Worm (Caenorhabditis elegans) whole organism, L3 larva: ENCODE results near the gene mcp-1.

Experiments
- R02D3.7 ChIP-seq: fragments of 150-350 bp; optimal IDR thresholded peaks from 2 replicates; lab custom pipeline; 2014; ENCODE audit warnings: missing biosample characterization, missing genetic modification characterization
- ama-1 ChIP-seq: fragments of 150-350 bp; optimal IDR thresholded peaks from 2 replicates; lab custom pipeline; 2018
- ceh-16 ChIP-seq: sonication (generic microtip); optimal IDR thresholded peaks from 2 replicates; lab custom pipeline; 2017; ENCODE audit warnings: missing biosample characterization, missing genetic modification characterization
- ceh-28 ChIP-seq: fragments of 150-350 bp; optimal IDR thresholded peaks from 2 replicates; lab custom pipeline; 2014; ENCODE audit warnings: missing biosample characterization, missing genetic modification reagents, missing genetic modification characterization
- ceh-9 ChIP-seq: sonication (generic microtip); optimal IDR thresholded peaks from 2 replicates; lab custom pipeline; 2018; ENCODE audit warnings: missing biosample characterization, missing genetic modification characterization
- daf-12 ChIP-seq: fragments of 150-350 bp; optimal IDR thresholded peaks from 2 replicates; lab custom pipeline; 2014; ENCODE audit warnings: missing biosample characterization, missing genetic modification reagents, missing genetic modification characterization
- egl-27 ChIP-seq: sonication (generic microtip); optimal IDR thresholded peaks from 4 replicates; lab custom pipeline; 2017; ENCODE audit warnings: missing biosample characterization, missing genetic modification reagents, missing genetic modification characterization
- elt-2 ChIP-seq: sonication (generic microtip); optimal IDR thresholded peaks from 2 replicates; lab custom pipeline; 2016; ENCODE audit warnings: missing genetic modification reagents, mild to moderate bottlenecking, missing genetic modification characterization, missing compliant biosample characterization
- elt-3 ChIP-seq, 3 experiments: fragments of 150-350 bp in 1 of 3; sonication (generic microtip) in 2 of 3; optimal IDR thresholded peaks; 2 replicates in 2 of 3; 4 replicates in 1 of 3; lab custom pipeline; 2014 to 2017; ENCODE audit warnings: missing biosample characterization in 3 of 3, missing genetic modification characterization in 3 of 3
- fkh-10 ChIP-seq: sonication (generic microtip); optimal IDR thresholded peaks from 2 replicates; lab custom pipeline; 2017; ENCODE audit warnings: missing biosample characterization, missing genetic modification reagents, missing genetic modification characterization
- fkh-2 ChIP-seq: fragments of 150-350 bp; optimal IDR thresholded peaks from 2 replicates; lab custom pipeline; 2014; ENCODE audit warnings: missing biosample characterization, missing genetic modification reagents, missing genetic modification characterization
- hmg-11 ChIP-seq: sonication (generic microtip); optimal IDR thresholded peaks from 2 replicates; lab custom pipeline; 2016; ENCODE audit warnings: missing genetic modification characterization, missing compliant biosample characterization
- jun-1 ChIP-seq: fragments of 150-350 bp; optimal IDR thresholded peaks from 2 replicates; lab custom pipeline; 2014; ENCODE audit warnings: missing biosample characterization, missing genetic modification reagents, missing genetic modification characterization
- lin-15B ChIP-seq: fragments of 150-350 bp; optimal IDR thresholded peaks from 2 replicates; lab custom pipeline; 2014; ENCODE audit warnings: missing biosample characterization, missing genetic modification characterization
- lin-39 ChIP-seq: fragments of 150-350 bp; optimal IDR thresholded peaks from 2 replicates; lab custom pipeline; 2018; ENCODE audit warnings: missing biosample characterization, missing genetic modification reagents, missing genetic modification characterization
- lsy-12 ChIP-seq: sonication (generic microtip); optimal IDR thresholded peaks from 2 replicates; lab custom pipeline; 2016; ENCODE audit warnings: mild to moderate bottlenecking, missing genetic modification characterization, missing compliant biosample characterization
- mdl-1 ChIP-seq: fragments of 150-350 bp; optimal IDR thresholded peaks from 2 replicates; lab custom pipeline; 2014; ENCODE audit warnings: missing biosample characterization, missing genetic modification characterization
- mml-1 ChIP-seq: fragments of 150-350 bp; sonication (generic microtip); optimal IDR thresholded peaks from 3 replicates; lab custom pipeline; 2014; ENCODE audit warnings: missing biosample characterization, missing genetic modification characterization
- nhr-11 ChIP-seq: fragments of 150-350 bp; optimal IDR thresholded peaks from 2 replicates; lab custom pipeline; 2014; ENCODE audit warnings: missing biosample characterization, missing genetic modification characterization
- nhr-12 ChIP-seq: fragments of 150-350 bp; optimal IDR thresholded peaks from 2 replicates; lab custom pipeline; 2014; ENCODE audit warnings: missing biosample characterization, missing genetic modification characterization
- nhr-237 ChIP-seq: fragments of 150-350 bp; optimal IDR thresholded peaks from 2 replicates; lab custom pipeline; 2014; ENCODE audit warnings: missing biosample characterization, missing genetic modification characterization
- nhr-25 ChIP-seq: sonication (generic microtip); optimal IDR thresholded peaks from 2 replicates; lab custom pipeline; 2017; ENCODE audit warnings: missing biosample characterization, missing genetic modification characterization
- nhr-76 ChIP-seq: fragments of 150-350 bp; sonication (generic microtip); optimal IDR thresholded peaks from 5 replicates; lab custom pipeline; 2014; ENCODE audit warnings: missing biosample characterization, missing genetic modification characterization
- pha-4 ChIP-seq: fragments of 150-350 bp; optimal IDR thresholded peaks from 2 replicates; lab custom pipeline; 2014; ENCODE audit warnings: missing biosample characterization, missing genetic modification reagents, missing genetic modification characterization
- pqm-1 ChIP-seq: fragments of 150-350 bp; optimal IDR thresholded peaks from 2 replicates; lab custom pipeline; 2017; ENCODE audit warnings: missing biosample characterization, missing genetic modification characterization, inconsistent platforms
- sea-2 ChIP-seq: fragments of 150-350 bp; sonication (generic microtip); optimal IDR thresholded peaks from 4 replicates; lab custom pipeline; 2014; ENCODE audit warnings: missing biosample characterization, missing genetic modification reagents, missing genetic modification characterization
- skn-1 ChIP-seq: fragments of 150-350 bp; optimal IDR thresholded peaks from 2 replicates; lab custom pipeline; 2014; ENCODE audit warnings: missing biosample characterization, missing genetic modification characterization
- snpc-4 ChIP-seq: fragments of 150-350 bp; optimal IDR thresholded peaks from 2 replicates; lab custom pipeline; 2014; ENCODE audit warnings: missing biosample characterization, missing genetic modification characterization
- unc-39 ChIP-seq: sonication (generic microtip); optimal IDR thresholded peaks from 4 replicates; lab custom pipeline; 2017; ENCODE audit warnings: missing biosample characterization, missing genetic modification characterization
- unc-62 ChIP-seq: fragments of 150-350 bp; sonication (generic microtip); optimal IDR thresholded peaks from 4 replicates; lab custom pipeline; 2014; ENCODE audit warnings: missing biosample characterization, missing genetic modification reagents, missing genetic modification characterization
- zag-1 ChIP-seq: fragments of 150-350 bp; optimal IDR thresholded peaks from 2 replicates; lab custom pipeline; 2014; ENCODE audit warnings: missing biosample characterization, missing genetic modification characterization
- ztf-4 ChIP-seq: fragments of 150-350 bp; optimal IDR thresholded peaks from 2 replicates; lab custom pipeline; 2014; ENCODE audit warnings: missing biosample characterization, missing genetic modification characterization

The mcp-1 gene

DNA sequence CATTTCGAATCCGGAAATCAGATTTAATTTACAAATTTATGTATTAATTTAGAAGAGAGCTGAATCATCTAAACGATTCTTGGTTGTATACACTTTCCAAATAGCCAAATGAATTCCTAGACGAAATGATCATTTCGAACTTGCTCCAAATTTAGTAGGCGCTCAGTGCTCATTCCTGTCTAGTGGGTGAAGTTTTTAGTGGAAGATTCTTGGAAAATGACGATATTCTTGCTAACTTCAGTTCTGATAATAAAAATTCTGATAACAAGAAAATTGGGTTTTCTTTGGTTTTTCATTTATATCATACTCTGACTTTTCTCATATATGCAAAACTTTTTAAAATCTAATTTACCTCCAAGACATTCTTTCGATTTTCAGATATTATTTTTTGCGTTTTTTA lies 39.8 kb upstream of the mcp-1 start:
- TF ChIP-seq mdl-1 (tag; lab: Kevin White, UChicago) (no peak), skn-1 (tag; lab: Kevin White, UChicago) (no peak), ceh-16 (tag; lab: Kevin White, UChicago) (no peak), nhr-11 (tag; lab: Kevin White, UChicago) (peak; percentile 6), nhr-76 (tag; lab: Kevin White, UChicago) (no peak), lin-39 (tag; lab: Kevin White, UChicago) (no peak), pqm-1 (tag; lab: Kevin White, UChicago) (no peak)
- TF ChIP-seq, all 47 proteins: peak for 1

- TF ChIP-seq elt-3 (tag; optimal IDR thresholded peaks at IDR 0.05; lab: Kevin White, UChicago), result no peak
- TF ChIP-seq lin-15B (tag; lab: Kevin White, UChicago), result no peak
- TF ChIP-seq daf-12 (tag; lab: Kevin White, UChicago), result no peak
- TF ChIP-seq fkh-10, result no peak
- TF ChIP-seq hmg-11 (tag; lab: Kevin White, UChicago), result no peak
- TF ChIP-seq ama-1 (lab: Kevin White, UChicago), result no peak
- no peak for TF ChIP-seq nhr-12 (tag; lab: Kevin White, UChicago)
- no peak for TF ChIP-seq nhr-237 (tag; lab: Kevin White, UChicago)
- no peak for TF ChIP-seq fkh-2
These were observed 39.4 kb upstream of the mcp-1 start, which contains the start of gene srsx-18 for ce11 chrV:5922236-5922635. srsx-18 (plus strand) TSS chrV:5922536.

DNA sequence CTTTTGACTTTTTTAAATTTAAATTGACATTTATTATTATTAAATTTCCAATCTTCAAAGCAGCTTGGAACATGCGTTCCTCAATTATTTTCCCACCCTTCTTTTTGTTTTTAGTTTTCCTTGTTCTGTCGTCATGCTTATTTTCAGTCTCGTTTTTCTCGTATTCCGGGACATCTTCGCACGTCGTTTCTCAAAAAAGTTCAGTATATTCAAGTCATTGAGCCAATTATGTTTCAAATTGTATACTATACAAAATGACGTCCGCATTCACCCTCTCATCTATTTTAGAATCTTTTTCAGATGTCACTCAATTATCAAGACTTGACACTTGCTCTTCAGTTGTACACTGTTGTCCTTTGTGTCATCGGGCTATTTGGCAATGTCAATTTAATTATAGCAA lies 34.3 kb upstream of the mcp-1 start, which contains the start of gene srsx-17:
TSS of gene srsx-17 (plus strand) at position 301 of the 400 bp plus-strand sequence.
- TF ChIP-seq ceh-9, result no peak
- no peak for TF ChIP-seq daf-12 (tag; lab: Kevin White, UChicago)

DNA sequence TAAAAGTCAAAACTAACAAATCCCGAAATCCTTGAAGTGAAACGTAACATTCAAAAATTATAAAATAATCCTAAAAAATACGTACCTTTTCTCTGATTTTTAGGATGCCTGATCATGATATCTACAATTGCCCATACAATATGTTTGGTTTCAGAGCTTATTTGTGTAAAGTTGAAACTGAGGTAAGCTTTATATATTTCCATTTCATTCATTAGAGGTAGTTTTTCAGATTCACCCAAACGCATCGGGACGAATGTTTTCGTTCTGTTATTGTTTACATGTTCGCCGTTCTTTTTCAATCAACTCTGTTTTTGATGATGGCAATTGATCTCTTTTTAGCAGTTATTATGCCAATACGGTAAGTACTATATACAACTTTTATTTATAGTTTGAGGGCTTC lies 33.6 kb upstream of the mcp-1 start:
- no peak for TF ChIP-seq sea-2 (GFP tag; lab: Kevin White, UChicago)
- TF ChIP-seq jun-1 (tag; lab: Kevin White, UChicago), result no peak
- no peak for TF ChIP-seq egl-27
- no peak for TF ChIP-seq unc-39 (tag; lab: Kevin White, UChicago)
- no peak for TF ChIP-seq hmg-11 (tag; lab: Kevin White, UChicago)
- TF ChIP-seq ama-1 (lab: Kevin White, UChicago), result no peak
- TF ChIP-seq pqm-1 (tag; lab: Kevin White, UChicago), result no peak
- no peak for TF ChIP-seq snpc-4 (tag; lab: Kevin White, UChicago)
- TF ChIP-seq lsy-12 (tag; lab: Kevin White, UChicago), result no peak

DNA sequence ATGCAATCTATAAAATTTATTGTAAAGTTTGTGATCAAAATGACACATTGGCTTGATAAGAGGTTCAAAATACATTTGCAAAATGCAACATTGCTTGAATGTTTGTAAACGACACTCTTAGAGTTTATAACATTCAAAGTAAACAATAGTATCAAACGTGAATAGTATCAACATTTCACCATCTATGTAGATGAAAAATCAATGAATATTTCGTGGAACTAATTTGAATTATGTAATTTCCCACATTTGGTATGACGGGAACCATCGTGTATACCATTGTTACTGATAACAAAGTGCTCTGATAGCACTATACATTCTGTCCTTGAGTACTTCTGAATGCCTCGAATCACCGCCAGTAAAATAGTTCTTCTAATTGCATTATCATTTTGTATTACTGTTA lies 31.0 kb upstream of the mcp-1 start, which contains the start of gene galt-1:
TSS of gene galt-1 (plus strand) at position 318 of the 400 bp plus-strand sequence.
- TF ChIP-seq egl-27 (no peak), R02D3.7 (tag; lab: Kevin White, UChicago) (no peak), jun-1 (tag; lab: Kevin White, UChicago) (no peak), pha-4 (tag; lab: Kevin White, UChicago) (peak; percentile 15), nhr-12 (tag; lab: Kevin White, UChicago) (no peak), ceh-16 (tag; lab: Kevin White, UChicago) (no peak), mdl-1 (tag; lab: Kevin White, UChicago) (no peak), elt-2 (tag; lab: Kevin White, UChicago) (peak; percentile 77), pqm-1 (tag; lab: Kevin White, UChicago) (peak; percentile 34)

- no peak for TF ChIP-seq ceh-28 (tag; lab: Kevin White, UChicago)
- no peak for TF ChIP-seq fkh-10
- no peak for TF ChIP-seq nhr-25 (tag; lab: Kevin White, UChicago)
- TF ChIP-seq lin-39 (tag; lab: Kevin White, UChicago), result no peak
- no peak for TF ChIP-seq mml-1
- TF ChIP-seq unc-62 (GFP tag; lab: Kevin White, UChicago), result no peak
- TF ChIP-seq nhr-76 (tag; lab: Kevin White, UChicago), result no peak
- no peak for TF ChIP-seq nhr-237 (tag; lab: Kevin White, UChicago)
- no peak for TF ChIP-seq zag-1
- no peak for TF ChIP-seq elt-2 (tag; lab: Kevin White, UChicago)
- TF ChIP-seq unc-39 (tag; lab: Kevin White, UChicago), result no peak
- no peak for TF ChIP-seq pqm-1 (tag; lab: Kevin White, UChicago)
- no peak for TF ChIP-seq ztf-4 (tag; lab: Kevin White, UChicago)
- TF ChIP-seq lin-15B (tag; lab: Kevin White, UChicago), result no peak
These were observed 24.9 kb upstream of the mcp-1 start, which contains the start of the genes M03F8.5 and M03F8.7 for ce11 chrV:5936691-5937090. M03F8.5 (minus strand) TSS chrV:5936791. M03F8.7 (plus strand) TSS chrV:5936939.
